Fruit fly (Drosophila melanogaster) whole organism: ENCODE measurements around the gene Polr3F.
A peak's percentile ranks its signal among the peaks of the same experiment; 100 is the strongest.

Experiments
- CG8478 ChIP-seq: fragments of >200 bp; optimal IDR thresholded peaks from 2 replicates; lab custom pipeline; 2018; ENCODE audit warnings: inconsistent platforms
- Dll ChIP-seq: fragments of >200 bp; optimal IDR thresholded peaks from 2 replicates; lab custom pipeline; 2017
- EcR ChIP-seq, 2 experiments: fragments of >200 bp; optimal IDR thresholded peaks; 2 replicates each; lab custom pipeline; 2017; ENCODE audit warnings: missing biosample characterization in 2 of 2, missing genetic modification characterization in 2 of 2, missing genetic modification reagents in 2 of 2
- pan ChIP-seq: fragments of >200 bp; optimal IDR thresholded peaks from 2 replicates; lab custom pipeline; 2017
- psq ChIP-seq: fragments of >200 bp; optimal IDR thresholded peaks from 2 replicates; lab custom pipeline; 2017
- usp ChIP-seq: fragments of >200 bp; optimal IDR thresholded peaks from 2 replicates; lab custom pipeline; 2017; ENCODE audit warnings: missing biosample characterization, missing genetic modification characterization, mixed read lengths

The Polr3F gene

DNA sequence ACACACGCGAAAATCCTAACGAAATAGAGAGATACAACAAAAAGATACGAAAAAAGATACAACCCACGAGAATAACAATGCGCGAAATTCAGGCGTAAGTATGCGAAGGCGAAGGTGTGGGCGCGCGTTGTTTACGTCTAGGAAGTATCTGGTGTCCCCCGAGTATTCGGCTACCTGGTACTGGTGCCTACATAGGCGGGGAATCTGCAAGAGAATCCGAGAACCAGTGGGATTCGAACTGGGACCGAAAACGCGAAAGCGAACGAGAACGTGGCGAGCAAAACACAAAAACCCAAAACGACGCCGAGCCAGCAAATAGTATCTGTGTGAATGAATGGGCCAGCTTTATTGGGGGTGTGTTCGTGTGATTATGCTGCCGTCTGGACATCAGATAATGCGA lies 22.9 kb upstream of the Polr3F start:
- TF ChIP-seq usp (GFP tag; lab: Kevin White, UChicago) (no peak), CG8478 (lab: Kevin White, UChicago) (no peak), Dll (no peak), EcR (GFP tag; optimal IDR thresholded peaks at IDR 0.05; lab: Kevin White, UChicago) (no peak), pan (no peak), psq (lab: Kevin White, UChicago) (no peak)

DNA sequence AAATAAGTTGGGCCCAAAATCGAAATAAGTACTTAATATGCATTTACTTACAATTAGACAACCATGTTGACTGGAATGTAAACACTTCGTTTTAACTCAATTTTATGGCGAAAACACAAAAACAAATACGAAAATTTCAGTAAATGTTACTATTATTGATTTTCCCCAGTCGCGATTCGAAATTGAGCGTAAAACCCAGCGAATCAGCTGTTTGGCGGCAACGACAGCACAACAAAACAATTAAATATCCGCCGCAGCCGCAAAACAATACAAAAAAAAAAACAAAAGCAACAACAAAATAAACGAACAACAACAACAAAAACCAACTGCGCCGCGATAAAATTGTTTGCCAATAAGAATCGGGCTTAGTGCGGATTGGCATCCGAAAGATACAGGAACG lies 22.4 kb upstream of the Polr3F start, which contains the start of the genes CAH8 and CG7059:
Gene CAH8 (minus strand): TSS at position 101 of the 400 bp plus-strand sequence.
Gene CG7059 (plus strand): TSS at position 167 of the 400 bp plus-strand sequence.
- TF ChIP-seq pan (no peak), psq (lab: Kevin White, UChicago) (no peak), usp (GFP tag; lab: Kevin White, UChicago) (no peak), EcR (GFP tag; optimal IDR thresholded peaks at IDR 0.05; lab: Kevin White, UChicago) (no peak), CG8478 (lab: Kevin White, UChicago) (no peak), Dll (no peak)

DNA sequence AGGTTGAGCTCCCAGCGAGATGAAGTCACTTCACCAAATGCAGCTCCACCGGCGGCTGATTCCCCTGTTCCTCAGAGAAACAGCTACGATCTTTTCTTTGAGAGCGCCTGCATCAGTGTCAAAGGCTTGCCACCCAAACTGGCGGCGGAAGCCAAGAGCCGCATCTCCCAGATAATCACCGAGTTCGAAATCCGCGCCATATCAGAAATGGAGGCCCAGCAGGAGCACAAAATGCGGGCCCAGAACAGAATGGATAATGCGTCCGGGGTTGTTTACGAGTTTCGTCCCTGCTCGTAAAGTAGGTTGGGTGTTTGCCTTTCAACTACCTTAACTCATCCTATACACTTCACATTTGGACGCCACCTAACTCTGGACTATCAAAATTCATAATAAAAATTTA lies 14.6 kb upstream of the Polr3F start, which contains the start of gene Gpdh3:
Gene Gpdh3 (plus strand): TSS at position 301 of the 400 bp plus-strand sequence.
- TF ChIP-seq Dll (no peak), usp (GFP tag; lab: Kevin White, UChicago) (no peak), psq (lab: Kevin White, UChicago) (no peak), EcR (GFP tag; optimal IDR thresholded peaks at IDR 0.05; lab: Kevin White, UChicago) (no peak), pan (no peak), CG8478 (lab: Kevin White, UChicago) (no peak)

DNA sequence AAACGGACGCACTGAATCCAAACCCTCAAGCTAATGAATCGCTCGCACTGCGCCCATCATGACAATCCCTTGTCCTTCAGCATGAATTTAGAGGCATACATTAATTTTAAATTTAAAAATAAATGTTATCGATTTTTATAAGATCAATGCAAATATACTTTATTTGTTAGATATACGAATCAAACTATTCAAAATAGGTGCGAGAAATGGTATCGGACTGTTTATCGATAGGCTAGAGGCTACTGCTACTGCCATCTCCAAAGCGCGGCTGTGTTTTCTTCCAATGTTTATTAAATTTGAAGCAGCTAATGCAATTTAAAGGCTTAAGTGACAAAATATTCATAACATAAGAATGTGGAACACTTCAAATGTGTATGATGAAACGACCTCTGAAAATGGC lies 13.9 kb upstream of the Polr3F start, which contains the start of gene CG43342:
Gene CG43342 (plus strand): TSS at position 264 of the 400 bp plus-strand sequence.
- no peak for TF ChIP-seq usp (GFP tag; lab: Kevin White, UChicago)
- TF ChIP-seq Dll: no peak

DNA sequence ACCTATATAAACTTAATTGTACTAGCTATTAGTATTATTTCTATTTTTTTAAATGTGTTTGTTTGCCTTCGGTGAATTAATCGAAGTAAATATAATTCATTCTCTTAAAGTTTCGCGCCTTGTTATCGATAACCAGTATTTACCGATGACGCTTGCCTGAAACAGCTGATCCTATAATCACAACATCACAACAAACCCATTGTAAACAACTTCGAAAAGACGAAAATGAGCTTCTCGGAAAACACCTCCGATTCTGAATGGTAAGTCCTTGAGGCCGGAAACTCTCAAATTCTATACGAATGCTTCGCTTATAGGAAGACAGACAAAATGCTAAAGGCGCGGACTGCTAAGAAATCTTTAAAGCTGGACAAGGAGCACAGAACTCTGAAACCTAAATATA lies 12.8 kb upstream of the Polr3F start, which contains the start of gene CG34149:
Gene CG34149 (plus strand): TSS at position 187 of the 400 bp plus-strand sequence.
- TF ChIP-seq Dll (no peak), usp (GFP tag; lab: Kevin White, UChicago) (no peak), EcR (GFP tag; optimal IDR thresholded peaks at IDR 0.05; lab: Kevin White, UChicago) (no peak), psq (lab: Kevin White, UChicago) (no peak), pan (no peak), CG8478 (lab: Kevin White, UChicago) (no peak)

DNA sequence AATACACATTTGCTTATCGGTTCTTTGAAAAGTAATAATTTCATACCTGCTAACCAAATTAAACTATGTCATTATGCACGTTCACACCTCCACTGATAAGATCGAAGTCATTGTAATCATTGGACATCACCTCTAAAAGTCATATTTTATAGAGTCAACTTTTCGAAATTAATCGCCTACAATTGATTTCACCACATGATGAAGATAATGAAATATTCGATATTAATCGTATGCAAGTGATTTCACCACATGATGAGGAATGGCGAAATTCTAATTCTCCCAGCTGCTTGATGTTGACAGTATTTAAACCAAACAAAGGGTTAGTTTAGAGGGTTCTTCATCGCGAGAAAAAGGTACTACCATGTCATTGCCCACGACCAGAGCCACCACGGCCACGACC lies 8.5 kb upstream of the Polr3F start, which contains the start of gene CG18596:
Gene CG18596 (plus strand): TSS at position 250 of the 400 bp plus-strand sequence.
- TF ChIP-seq CG8478 (lab: Kevin White, UChicago) (no peak), Dll (no peak), pan (no peak), psq (lab: Kevin White, UChicago) (no peak)

DNA sequence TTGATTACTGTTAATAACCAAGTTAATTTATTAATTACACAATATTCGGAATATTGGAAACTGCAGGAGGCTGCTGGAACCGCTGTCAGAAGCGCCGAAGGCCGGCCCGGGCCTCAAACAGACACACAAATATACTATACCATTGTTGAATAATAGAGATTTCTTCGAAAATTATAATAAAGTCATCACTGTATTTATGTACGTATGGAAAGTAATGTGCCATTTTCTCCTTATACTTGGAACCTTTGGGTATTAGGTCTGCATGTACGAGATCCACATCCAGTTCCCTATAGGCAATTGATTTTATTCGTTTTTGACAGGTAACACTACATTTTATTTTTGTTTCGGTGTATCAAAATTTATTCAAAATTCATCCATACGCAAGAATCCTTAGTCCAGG lies 5.4 kb upstream of the Polr3F start, which contains the start of gene CG7069:
Gene CG7069 (plus strand): TSS at position 301 of the 400 bp plus-strand sequence.
- no peak for TF ChIP-seq pan
- no peak for TF ChIP-seq usp (GFP tag; lab: Kevin White, UChicago)
- TF ChIP-seq psq (lab: Kevin White, UChicago): no peak
- TF ChIP-seq CG8478 (lab: Kevin White, UChicago): no peak
- TF ChIP-seq Dll: no peak
- no peak for TF ChIP-seq EcR (GFP tag; optimal IDR thresholded peaks at IDR 0.05; lab: Kevin White, UChicago)

DNA sequence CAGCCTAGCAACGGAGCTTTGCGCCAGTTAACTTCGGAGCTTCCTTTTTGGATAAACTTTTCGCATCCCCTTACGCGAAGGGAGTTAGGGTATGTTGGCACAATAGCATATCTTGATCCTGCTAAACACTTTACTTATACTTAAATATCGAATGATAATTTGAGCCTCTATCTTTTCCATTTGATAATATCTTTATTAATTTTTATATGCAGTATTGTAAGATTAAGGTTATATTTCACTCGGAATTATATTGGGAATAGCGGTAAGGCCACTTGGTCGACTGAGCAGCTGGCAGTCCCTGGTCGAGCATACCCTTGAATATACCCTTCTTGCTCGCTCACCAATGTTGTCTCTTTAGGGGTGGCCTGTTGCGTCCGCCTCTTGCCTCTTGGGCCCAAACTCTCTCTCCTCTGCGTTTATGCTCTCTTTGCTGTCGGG lies 1.6 kb upstream of the Polr3F start:
- TF ChIP-seq pan: peak; percentile 72
- no peak for TF ChIP-seq usp (GFP tag; lab: Kevin White, UChicago)

DNA sequence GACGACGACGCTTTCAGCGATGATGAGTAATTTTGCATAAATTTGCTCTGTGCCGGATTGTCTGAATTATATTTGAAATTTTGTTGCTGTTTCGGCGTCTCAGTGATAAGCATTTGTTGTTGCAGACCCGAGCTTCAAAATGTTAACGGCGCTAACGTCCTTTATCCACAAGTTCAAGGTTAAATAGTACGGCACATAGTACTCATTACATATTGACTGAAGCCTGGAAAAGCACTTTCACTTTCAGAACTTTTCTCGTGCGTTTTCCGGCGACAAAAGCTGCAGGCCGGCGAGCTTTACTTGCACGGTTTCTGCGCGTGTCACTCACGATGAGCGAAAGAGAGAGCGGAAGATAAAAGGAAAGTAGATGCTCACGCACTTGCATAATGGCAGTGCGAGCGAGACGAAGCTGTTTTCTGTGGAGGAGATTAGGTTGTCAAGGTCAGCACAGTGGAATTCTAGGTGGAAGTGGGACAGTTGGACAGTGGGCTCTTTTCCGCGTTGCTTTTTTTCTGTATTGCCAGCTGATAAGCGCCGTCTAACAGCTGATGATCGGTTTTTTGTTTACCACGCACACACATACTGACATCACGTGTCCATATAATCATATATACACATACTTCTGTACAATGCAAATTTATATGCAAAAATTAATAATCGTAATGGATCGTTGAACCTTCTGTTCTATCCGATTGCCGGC lies 1.1 kb upstream of the Polr3F start:
- TF ChIP-seq usp (GFP tag; lab: Kevin White, UChicago) (no peak), psq (lab: Kevin White, UChicago) (no peak), CG8478 (lab: Kevin White, UChicago) (no peak), Dll (no peak), pan (no peak), EcR (GFP tag; optimal IDR thresholded peaks at IDR 0.05; lab: Kevin White, UChicago) (no peak)

DNA sequence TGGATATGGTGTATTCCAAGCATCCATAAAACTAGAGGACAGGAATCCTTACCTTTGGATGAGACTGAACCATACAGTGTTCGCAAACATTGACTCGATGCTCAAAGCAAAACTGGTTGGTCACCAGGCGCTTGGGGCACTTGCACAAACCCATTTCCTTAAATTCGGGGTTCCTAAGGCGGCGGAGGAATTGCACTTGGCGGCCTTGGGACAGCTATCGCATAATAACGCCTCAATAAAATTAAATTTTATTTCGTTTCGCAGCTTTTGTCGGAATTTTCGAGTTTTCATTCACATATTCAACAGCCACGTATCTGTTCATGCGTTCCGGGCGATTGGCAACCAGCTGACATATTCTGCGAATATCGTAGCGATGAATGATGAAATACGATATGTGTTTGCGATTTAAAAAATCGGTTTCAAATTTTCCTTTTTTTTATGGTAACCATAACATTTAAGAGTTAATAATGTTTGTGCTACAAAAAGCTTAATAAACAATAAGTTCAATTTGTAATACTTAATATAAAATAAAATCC lies 1.4 kb downstream of the Polr3F start, which contains the start of gene CG5382:
Gene CG5382 (minus strand): TSS at position 324 of the 536 bp plus-strand sequence.
- TF ChIP-seq EcR (GFP tag; optimal IDR thresholded peaks at IDR 0.05; lab: Kevin White, UChicago): no peak
- TF ChIP-seq usp (GFP tag; lab: Kevin White, UChicago): no peak
- TF ChIP-seq Dll: no peak
- no peak for TF ChIP-seq pan
- TF ChIP-seq CG8478 (lab: Kevin White, UChicago): no peak
- TF ChIP-seq psq (lab: Kevin White, UChicago): no peak

DNA sequence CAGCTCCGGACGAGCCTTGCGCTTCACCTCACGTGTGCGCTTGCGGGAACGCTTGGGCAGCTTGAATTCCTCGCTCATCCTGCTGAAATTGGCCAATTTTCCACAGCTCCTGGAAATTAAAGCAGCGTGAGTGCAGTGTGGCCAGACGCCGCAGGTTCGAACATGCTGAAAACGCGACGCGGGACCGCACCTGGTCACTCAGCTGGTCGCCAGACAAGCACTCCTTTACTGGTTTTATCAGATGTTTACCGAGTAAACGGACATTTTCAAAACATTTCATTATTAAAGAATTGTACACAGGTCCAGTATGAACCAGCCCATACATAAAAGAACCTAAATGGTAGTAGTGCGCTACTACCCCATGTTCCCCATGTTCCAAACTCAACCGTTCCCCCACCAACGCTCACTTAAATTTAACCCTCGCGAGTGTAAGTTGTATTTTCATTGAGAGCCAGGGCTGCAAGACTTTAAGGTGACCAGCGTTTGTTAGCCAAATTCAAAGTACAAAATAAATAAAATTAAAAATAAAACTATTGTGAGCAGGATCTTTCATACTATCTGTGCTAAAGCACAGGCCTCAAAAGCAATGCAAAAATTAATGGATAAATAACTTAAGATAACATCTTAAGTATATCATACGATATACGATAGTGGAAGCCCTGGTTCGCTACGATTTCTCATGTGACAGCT lies 4.8 kb downstream of the Polr3F start, which contains the start of the genes JMJD6, CG7071 and Muted:
Gene JMJD6 (minus strand): TSS at position 154 of the 690 bp plus-strand sequence.
Gene CG7071 (plus strand): TSS at position 403 of the 690 bp plus-strand sequence.
Gene Muted (plus strand): TSS at position 403 of the 690 bp plus-strand sequence.
- TF ChIP-seq psq (lab: Kevin White, UChicago) (no peak), CG8478 (lab: Kevin White, UChicago) (no peak), Dll (no peak), usp (GFP tag; lab: Kevin White, UChicago) (no peak), pan (no peak), EcR (GFP tag; optimal IDR thresholded peaks at IDR 0.05; lab: Kevin White, UChicago) (no peak)
